Fruit fly (Drosophila melanogaster) whole organism, embryonic: ENCODE measurements around the gene CG33124.

Source experiments
- CG1024 ChIP-seq: fragments of 200-800 bp; sonication (Bioruptor generic); IDR thresholded peaks from 2 replicates; pipeline ENCODE4 v1.3.6; 2022; ENCODE audit warnings: missing biosample characterization, missing genetic modification characterization
- CG10366 ChIP-seq: fragments of 200-800 bp; sonication (Bioruptor generic); IDR thresholded peaks from 2 replicates; pipeline ENCODE4 v1.3.6; 2022; ENCODE audit warnings: missing biosample characterization, missing genetic modification characterization
- CG11398 ChIP-seq: fragments of 200-800 bp; sonication (Bioruptor generic); optimal IDR thresholded peaks from 2 replicates; lab custom pipeline; 2016; ENCODE audit warnings: missing biosample characterization, missing genetic modification characterization
- CG11695 ChIP-seq: fragments of 200-800 bp; sonication (Bioruptor generic); IDR thresholded peaks from 3 replicates; pipeline ENCODE4 v1.3.6; 2022; ENCODE audit warnings: missing biosample characterization, missing genetic modification characterization
- CG11723 ChIP-seq: fragments of 200-800 bp; sonication (Bioruptor generic); optimal IDR thresholded peaks from 2 replicates; lab custom pipeline; 2017; ENCODE audit warnings: missing biosample characterization, mild to moderate bottlenecking, missing genetic modification characterization
- CG12391 ChIP-seq: fragments of 200-800 bp; sonication (Bioruptor generic); optimal IDR thresholded peaks from 3 replicates; lab custom pipeline; 2018; ENCODE audit warnings: missing biosample characterization, mild to moderate bottlenecking, missing genetic modification characterization, moderate library complexity
- CG13424 ChIP-seq: fragments of 200-800 bp; sonication (Bioruptor generic); optimal IDR thresholded peaks from 2 replicates; lab custom pipeline; 2019; ENCODE audit warnings: missing biosample characterization, mild to moderate bottlenecking, missing genetic modification characterization, moderate library complexity
- CG15269 ChIP-seq: fragments of 200-800 bp; sonication (Bioruptor generic); optimal IDR thresholded peaks from 2 replicates; lab custom pipeline; 2018; ENCODE audit warnings: missing biosample characterization, mild to moderate bottlenecking, missing genetic modification characterization, moderate library complexity
- CG15696 ChIP-seq: fragments of 200-800 bp; sonication (Bioruptor generic); optimal IDR thresholded peaks from 2 replicates; lab custom pipeline; 2019; ENCODE audit warnings: missing biosample characterization, mild to moderate bottlenecking, missing genetic modification characterization, moderate library complexity
- CG1603 ChIP-seq: fragments of 200-800 bp; sonication (Bioruptor generic); optimal IDR thresholded peaks from 2 replicates; lab custom pipeline; 2019; ENCODE audit warnings: missing biosample characterization, mild to moderate bottlenecking, missing genetic modification characterization, moderate library complexity
- CG17361 ChIP-seq: fragments of 200-800 bp; sonication (Bioruptor generic); IDR thresholded peaks from 3 replicates; pipeline ENCODE4 v1.3.6; 2022; ENCODE audit warnings: missing biosample characterization, missing genetic modification characterization
- CG17829 ChIP-seq: fragments of 200-800 bp; optimal IDR thresholded peaks from 2 replicates; lab custom pipeline; 2019; ENCODE audit warnings: missing biosample characterization, mild to moderate bottlenecking, missing genetic modification characterization, moderate library complexity
- CG2129 ChIP-seq: fragments of 200-800 bp; sonication (Bioruptor generic); IDR thresholded peaks from 2 replicates; pipeline ENCODE4 v1.3.6; 2022; ENCODE audit warnings: missing biosample characterization, missing genetic modification characterization; ENCODE audit not compliant: partially characterized antibody
- CG31388 ChIP-seq: fragments of 200-800 bp; sonication (Bioruptor generic); optimal IDR thresholded peaks from 2 replicates; lab custom pipeline; 2016; ENCODE audit warnings: missing biosample characterization, missing genetic modification characterization
- CG6175 ChIP-seq: fragments of 200-800 bp; sonication (Bioruptor generic); IDR thresholded peaks from 3 replicates; pipeline ENCODE4 v1.3.6; 2022; ENCODE audit warnings: missing biosample characterization, missing genetic modification characterization
- CG7745 ChIP-seq: fragments of 200-800 bp; sonication (Bioruptor generic); optimal IDR thresholded peaks from 2 replicates; lab custom pipeline; 2018; ENCODE audit warnings: missing biosample characterization, mild to moderate bottlenecking, missing genetic modification characterization, moderate library complexity
- CG8089 ChIP-seq: fragments of 200-800 bp; sonication (Bioruptor generic); optimal IDR thresholded peaks from 3 replicates; lab custom pipeline; 2016; ENCODE audit warnings: missing biosample characterization, missing genetic modification characterization
- CkIIα-i1 ChIP-seq: fragments of 200-800 bp; sonication (Bioruptor generic); IDR thresholded peaks from 2 replicates; pipeline ENCODE4 v1.3.6; 2022; ENCODE audit warnings: missing biosample characterization, missing genetic modification characterization
- D19B ChIP-seq: fragments of 200-800 bp; sonication (Bioruptor generic); optimal IDR thresholded peaks from 2 replicates; lab custom pipeline; 2017; ENCODE audit warnings: missing biosample characterization, mild to moderate bottlenecking, missing genetic modification characterization
- Dad ChIP-seq: fragments of 200-800 bp; sonication (Bioruptor generic); optimal IDR thresholded peaks from 3 replicates; lab custom pipeline; 2016; ENCODE audit warnings: missing biosample characterization, missing genetic modification characterization
- Dfd ChIP-seq, 2 experiments: fragments of >200 bp; optimal IDR thresholded peaks; 2 replicates each; lab custom pipeline; 2017; ENCODE audit warnings: missing biosample characterization in 2 of 2, missing genetic modification characterization in 2 of 2
- Gug ChIP-seq: fragments of 200-800 bp; sonication (Bioruptor generic); IDR thresholded peaks from 4 replicates; pipeline ENCODE4 v1.3.6; 2022; ENCODE audit warnings: missing biosample characterization, missing genetic modification characterization
- H15 ChIP-seq: fragments of 200-800 bp; sonication (Bioruptor generic); IDR thresholded peaks from 3 replicates; pipeline ENCODE4 v1.3.6; 2022; ENCODE audit warnings: missing biosample characterization, missing genetic modification characterization
- HLH54F ChIP-seq: fragments of 200-800 bp; sonication (Bioruptor generic); optimal IDR thresholded peaks from 3 replicates; lab custom pipeline; 2016; ENCODE audit warnings: missing biosample characterization, missing genetic modification characterization
- HmgD ChIP-seq: fragments of 200-800 bp; sonication (Bioruptor generic); optimal IDR thresholded peaks from 3 replicates; lab custom pipeline; 2016; ENCODE audit warnings: missing biosample characterization, missing genetic modification characterization
- MTF-1 ChIP-seq: fragments of 200-800 bp; sonication (Bioruptor generic); optimal IDR thresholded peaks from 2 replicates; lab custom pipeline; 2018; ENCODE audit warnings: missing biosample characterization, mild to moderate bottlenecking, missing genetic modification characterization, borderline replicate concordance
- Max ChIP-seq: fragments of 200-800 bp; sonication (Bioruptor generic); optimal IDR thresholded peaks from 2 replicates; lab custom pipeline; 2016; ENCODE audit warnings: missing biosample characterization, mild to moderate bottlenecking, missing genetic modification characterization
- NC2α ChIP-seq: fragments of 200-800 bp; sonication (Bioruptor generic); optimal IDR thresholded peaks from 2 replicates; lab custom pipeline; 2016; ENCODE audit warnings: missing biosample characterization, missing genetic modification characterization
- Spps ChIP-seq: fragments of 200-800 bp; sonication (Bioruptor generic); optimal IDR thresholded peaks from 2 replicates; lab custom pipeline; 2018; ENCODE audit warnings: missing biosample characterization, mild to moderate bottlenecking, missing genetic modification characterization
- Usf ChIP-seq: fragments of 200-800 bp; sonication (Bioruptor generic); optimal IDR thresholded peaks from 2 replicates; lab custom pipeline; 2017; ENCODE audit warnings: missing genotype, missing biosample characterization, missing genetic modification characterization
- ase ChIP-seq: fragments of 200-800 bp; sonication (Bioruptor generic); IDR thresholded peaks from 3 replicates; pipeline ENCODE4 v1.3.6; 2022; ENCODE audit warnings: missing biosample characterization, missing genetic modification characterization
- bowl ChIP-seq: fragments of 200-800 bp; sonication (Bioruptor generic); IDR thresholded peaks from 2 replicates; pipeline ENCODE4 v1.3.6; 2022; ENCODE audit warnings: missing biosample characterization, missing genetic modification characterization
- chif ChIP-seq, 2 experiments: fragments of 200-800 bp; sonication (Bioruptor generic); optimal IDR thresholded peaks; 3 replicates each; lab custom pipeline; 2016; ENCODE audit warnings: missing biosample characterization in 2 of 2, missing genetic modification characterization in 2 of 2
- corto ChIP-seq: fragments of 200-800 bp; sonication (Bioruptor generic); optimal IDR thresholded peaks from 2 replicates; lab custom pipeline; 2016; ENCODE audit warnings: missing biosample characterization, mild to moderate bottlenecking, missing genetic modification characterization, moderate library complexity
- en ChIP-seq: fragments of 200-800 bp; sonication (Bioruptor generic); optimal IDR thresholded peaks from 2 replicates; lab custom pipeline; 2016; ENCODE audit warnings: missing biosample characterization, missing genetic modification characterization
- fd3F ChIP-seq: fragments of 200-800 bp; sonication (Bioruptor generic); optimal IDR thresholded peaks from 2 replicates; lab custom pipeline; 2018; ENCODE audit warnings: missing biosample characterization, mild to moderate bottlenecking, missing genetic modification characterization, moderate library complexity
- fd96Cb ChIP-seq: fragments of 200-800 bp; sonication (Bioruptor generic); optimal IDR thresholded peaks from 2 replicates; lab custom pipeline; 2018; ENCODE audit warnings: missing biosample characterization, mild to moderate bottlenecking, missing genetic modification characterization, moderate library complexity
- ftz-f1 ChIP-seq: fragments of 200-800 bp; sonication (Bioruptor generic); optimal IDR thresholded peaks from 2 replicates; lab custom pipeline; 2016; ENCODE audit warnings: missing biosample characterization, missing genetic modification characterization
- gcm ChIP-seq: fragments of 200-800 bp; sonication (Bioruptor generic); optimal IDR thresholded peaks from 2 replicates; lab custom pipeline; 2019; ENCODE audit warnings: missing biosample characterization, mild to moderate bottlenecking, missing genetic modification characterization, moderate library complexity
- gem ChIP-seq: fragments of 200-800 bp; sonication (Bioruptor generic); optimal IDR thresholded peaks from 2 replicates; lab custom pipeline; 2019; ENCODE audit warnings: missing biosample characterization, mild to moderate bottlenecking, missing genetic modification characterization, moderate library complexity
- lab ChIP-seq: fragments of 200-800 bp; sonication (Bioruptor generic); optimal IDR thresholded peaks from 3 replicates; lab custom pipeline; 2017; ENCODE audit warnings: missing biosample characterization, missing genetic modification characterization, mild to moderate bottlenecking, moderate library complexity, missing genetic modification reagents
- pb ChIP-seq: fragments of 200-800 bp; sonication (Bioruptor generic); optimal IDR thresholded peaks from 3 replicates; lab custom pipeline; 2016; ENCODE audit warnings: missing biosample characterization, missing genetic modification characterization
- run ChIP-seq: fragments of 200-800 bp; sonication (Bioruptor generic); optimal IDR thresholded peaks from 3 replicates; lab custom pipeline; 2018; ENCODE audit warnings: missing biosample characterization, mild to moderate bottlenecking, missing genetic modification characterization
- seq ChIP-seq: fragments of 200-800 bp; sonication (Bioruptor generic); IDR thresholded peaks from 2 replicates; pipeline ENCODE4 v1.3.6; 2022; ENCODE audit warnings: missing biosample characterization, missing genetic modification characterization
- shn ChIP-seq: fragments of 200-800 bp; sonication (Bioruptor generic); optimal IDR thresholded peaks from 3 replicates; lab custom pipeline; 2016; ENCODE audit warnings: missing biosample characterization, missing genetic modification characterization
- tin ChIP-seq: fragments of 200-800 bp; sonication (Bioruptor generic); optimal IDR thresholded peaks from 3 replicates; lab custom pipeline; 2016; ENCODE audit warnings: missing biosample characterization, missing genetic modification characterization
- tll ChIP-seq, 2 experiments: fragments of 200-800 bp in 1 of 2; fragments of >200 bp in 1 of 2; sonication (Bioruptor generic) in 1 of 2; optimal IDR thresholded peaks; 2 replicates each; lab custom pipeline; 2017 to 2019; ENCODE audit warnings: missing biosample characterization in 2 of 2, missing genetic modification characterization in 2 of 2, mild to moderate bottlenecking in 1 of 2, moderate library complexity in 1 of 2
- trh ChIP-seq: fragments of 200-800 bp; sonication (Bioruptor generic); optimal IDR thresholded peaks from 2 replicates; lab custom pipeline; 2016; ENCODE audit warnings: missing biosample characterization, missing genetic modification characterization
- wor ChIP-seq: fragments of 200-800 bp; sonication (Bioruptor generic); IDR thresholded peaks from 2 replicates; pipeline ENCODE4 v1.3.6; 2022; ENCODE audit warnings: missing biosample characterization, missing genetic modification characterization
- zfh1 ChIP-seq: fragments of 200-800 bp; sonication (Bioruptor generic); IDR thresholded peaks from 3 replicates; pipeline ENCODE4 v1.3.6; 2022; ENCODE audit warnings: missing biosample characterization, missing genetic modification characterization

CG33124 gene

dm6 chr2L:2182735-2183340 is 26.1 kb downstream of the CG33124 start (continued):
- TF ChIP-seq CG12391 (tag; lab: Kevin White, UChicago), result peak; percentile 77
- peak; percentile 96 for TF ChIP-seq CG15696 (tag; lab: Kevin White, UChicago)
- TF ChIP-seq CG1024, result peak; percentile 58
- peak; percentile 56; the same call in 2 of the 3 replicates for TF ChIP-seq CG11695 (GFP tag; lab: Robert Waterston, UW)
- no peak for TF ChIP-seq CG6175 (GFP tag; lab: Robert Waterston, UW)
- no peak for TF ChIP-seq corto (GFP tag; lab: Kevin White, UChicago)
- TF ChIP-seq CG13424, result peak; percentile 45
- peak; percentile 69 for TF ChIP-seq tin (GFP tag; lab: Kevin White, UChicago)
- no peak for TF ChIP-seq wor
- peak; percentile 85 for TF ChIP-seq CG17829
- peak; percentile 27 for TF ChIP-seq HmgD (GFP tag; lab: Kevin White, UChicago)
- no peak for TF ChIP-seq ftz-f1
- TF ChIP-seq CG2129 (GFP tag; lab: Robert Waterston, UW), result no peak
- peak; percentile 59 for TF ChIP-seq CG7745 (tag; lab: Kevin White, UChicago)
- peak; percentile 44 for TF ChIP-seq trh (GFP tag; lab: Kevin White, UChicago)
- no peak for TF ChIP-seq CG31388 (GFP tag; lab: Kevin White, UChicago)
- peak; percentile 71 for TF ChIP-seq fd96Cb
- peak; percentile 9 for TF ChIP-seq en (GFP tag; lab: Kevin White, UChicago)
- peak; percentile 39 for TF ChIP-seq shn (GFP tag; lab: Kevin White, UChicago)
- no peak for TF ChIP-seq fd3F
- TF ChIP-seq D19B (GFP tag; lab: Kevin White, UChicago), result no peak
- no peak for TF ChIP-seq seq (GFP tag; lab: Robert Waterston, UW)
- peak; percentile 34 for TF ChIP-seq pb (GFP tag; lab: Kevin White, UChicago)
- peak; percentile 94 for TF ChIP-seq zfh1
- no peak for TF ChIP-seq Dfd (GFP tag; optimal IDR thresholded peaks at IDR 0.05; lab: Kevin White, UChicago)
- TF ChIP-seq run (tag; lab: Kevin White, UChicago), result no peak
- no peak for TF ChIP-seq CkIIα-i1 (GFP tag; lab: Robert Waterston, UW)
- TF ChIP-seq CG8089 (GFP tag; lab: Kevin White, UChicago), result peak; percentile 70
- TF ChIP-seq gcm, result peak; percentile 75
- TF ChIP-seq Usf, result peak; percentile 81
- peak; percentile 38 for TF ChIP-seq Max (GFP tag; lab: Kevin White, UChicago)
- TF ChIP-seq Spps, result peak; percentile 77
- TF ChIP-seq CG1603 (tag; lab: Kevin White, UChicago), result peak; percentile 92
- peak; percentile 29 for TF ChIP-seq HLH54F (GFP tag; lab: Kevin White, UChicago)
- TF ChIP-seq Dad (GFP tag; lab: Kevin White, UChicago), result peak; percentile 21
- TF ChIP-seq gem (tag; lab: Kevin White, UChicago), result peak; percentile 77
- peak; percentile 66; the same call in 2 of the 3 replicates for TF ChIP-seq CG17361 (GFP tag; lab: Robert Waterston, UW)
- 0 out of 3 replicates have a peak, but pooled peaks have one; percentile 26 for TF ChIP-seq H15 (GFP tag; lab: Robert Waterston, UW)
- peak; percentile 20 for TF ChIP-seq CG11723 (GFP tag; lab: Kevin White, UChicago)
- no peak; the same call in 2 of the 3 replicates for TF ChIP-seq ase (GFP tag; lab: Robert Waterston, UW)
- TF ChIP-seq CG10366, result peak; percentile 23; the same call in 1 of the 2 replicates
- no peak for TF ChIP-seq tll (GFP tag; optimal IDR thresholded peaks at IDR 0.05; lab: Kevin White, UChicago)
- peak; percentile 63; the same call in 2 of the 4 replicates for TF ChIP-seq Gug (GFP tag; lab: Robert Waterston, UW)
- peak; percentile 50 for TF ChIP-seq MTF-1 (GFP tag; lab: Kevin White, UChicago)
- peak; percentile 62 for TF ChIP-seq NC2α
- peak; percentile 64 for TF ChIP-seq CG11398 (GFP tag; lab: Kevin White, UChicago)
- TF ChIP-seq bowl (GFP tag; lab: Robert Waterston, UW), result no peak
- no peak for TF ChIP-seq CG15269 (tag; lab: Kevin White, UChicago)
- TF ChIP-seq lab (GFP tag; lab: Kevin White, UChicago), result no peak
- TF ChIP-seq chif (GFP tag; optimal IDR thresholded peaks at IDR 0.05; lab: Kevin White, UChicago), result peak; percentile 33 to 91
